Worm (Caenorhabditis elegans) whole organism, midembryonic: ENCODE data around the gene Y65A5A.24.

ENCODE experiments used
- T22C8.4 ChIP-seq: fragments of 200-800 bp; sonication (Bioruptor generic); IDR thresholded peaks from 2 replicates; pipeline ENCODE4 v1.3.6; 2022; ENCODE audit warnings: missing genetic modification characterization, missing compliant biosample characterization
- cog-1 ChIP-seq: sonication (generic microtip); optimal IDR thresholded peaks from 2 replicates; lab custom pipeline; 2016; ENCODE audit warnings: missing genetic modification characterization, missing compliant biosample characterization
- flt-1 ChIP-seq: fragments of 200-800 bp; sonication (Bioruptor generic); IDR thresholded peaks from 2 replicates; pipeline ENCODE4 v1.3.6; 2022; ENCODE audit warnings: missing genetic modification characterization, missing compliant biosample characterization
- klf-2 ChIP-seq: fragments of 200-800 bp; sonication (Bioruptor generic); conservative IDR thresholded peaks from 2 replicates; pipeline ENCODE4 v1.3.6; 2022; ENCODE audit warnings: missing genetic modification reagents, missing genetic modification characterization, missing compliant biosample characterization
- med-1 ChIP-seq: sonication (generic microtip); optimal IDR thresholded peaks from 2 replicates; lab custom pipeline; 2017; ENCODE audit warnings: missing genetic modification characterization, mild to moderate bottlenecking, missing compliant biosample characterization, antibody characterized with exemption, missing genetic modification reagents; ENCODE audit not compliant: insufficient read depth
- ref-1 ChIP-seq: fragments of 200-800 bp; sonication (Bioruptor generic); conservative IDR thresholded peaks from 2 replicates; pipeline ENCODE4 v1.3.6; 2022; ENCODE audit warnings: missing genetic modification reagents, missing genetic modification characterization, missing compliant biosample characterization
- tab-1 ChIP-seq: fragments of 200-800 bp; sonication (Bioruptor generic); IDR thresholded peaks from 2 replicates; pipeline ENCODE4 v1.3.6; 2022; ENCODE audit warnings: missing genetic modification characterization, missing compliant biosample characterization
- ztf-23 ChIP-seq: fragments of 200-800 bp; sonication (Bioruptor generic); IDR thresholded peaks from 2 replicates; pipeline ENCODE4 v1.3.6; 2022; ENCODE audit warnings: missing genetic modification reagents, missing genetic modification characterization, missing compliant biosample characterization
- ztf-29 ChIP-seq: fragments of 200-800 bp; sonication (Bioruptor generic); IDR thresholded peaks from 2 replicates; pipeline ENCODE4 v1.3.6; 2022; ENCODE audit warnings: missing genetic modification reagents, missing genetic modification characterization, missing compliant biosample characterization

DNA sequence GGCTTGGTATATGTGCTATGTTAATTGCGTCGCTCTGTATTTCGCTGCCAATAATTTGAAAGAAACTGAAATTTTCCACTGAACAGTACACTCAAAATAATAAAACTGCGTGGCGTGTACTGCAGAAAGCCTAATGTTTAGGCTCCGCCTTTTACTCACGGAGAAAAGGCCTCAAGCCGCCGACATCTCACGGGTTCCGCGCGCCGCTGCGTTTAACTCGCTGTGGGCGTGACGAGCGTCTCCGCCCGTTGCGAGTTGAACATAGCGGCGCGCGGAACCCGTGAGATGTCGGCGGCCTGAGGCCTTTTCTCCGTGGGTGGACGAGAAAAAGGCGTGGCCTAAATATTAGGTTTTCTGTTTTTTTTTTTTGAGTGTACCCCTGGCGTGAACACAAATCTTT, 9.1 kb upstream of the Y65A5A.24 start:
- TF ChIP-seq med-1 (GFP tag; lab: Kevin White, UChicago) = no peak
- no peak for TF ChIP-seq flt-1 (GFP tag; lab: Robert Waterston, UW)
- TF ChIP-seq T22C8.4 (GFP tag; lab: Robert Waterston, UW) = no peak
- no peak for TF ChIP-seq ztf-29
- TF ChIP-seq ztf-23 = no peak
- TF ChIP-seq ref-1 (GFP tag; lab: Robert Waterston, UW) = no peak
- TF ChIP-seq klf-2 (GFP tag; lab: Robert Waterston, UW) = no peak
- TF ChIP-seq cog-1 (tag; lab: Kevin White, UChicago) = no peak
- TF ChIP-seq tab-1 = no peak
